Worm (Caenorhabditis elegans) whole organism, young adult: Measurements from ENCODE around the gene ZK686.6.
A peak's percentile ranks its signal among the peaks of the same experiment; 100 is the strongest.

Source experiments
- B0261.1 ChIP-seq: sonication (generic microtip); optimal IDR thresholded peaks from 2 replicates; lab custom pipeline; 2016; ENCODE audit warnings: mild to moderate bottlenecking, missing genetic modification characterization, moderate library complexity, missing compliant biosample characterization
- F10E7.11 ChIP-seq: sonication (generic microtip); optimal IDR thresholded peaks from 2 replicates; lab custom pipeline; 2017; ENCODE audit warnings: mild to moderate bottlenecking, missing genetic modification characterization, moderate library complexity, missing compliant biosample characterization
- F37B4.10 ChIP-seq: fragments of 200-800 bp; sonication (Bioruptor generic); IDR thresholded peaks from 2 replicates; pipeline ENCODE4 v1.3.6; 2022; ENCODE audit warnings: missing genetic modification characterization, missing compliant biosample characterization
- F39B2.1 ChIP-seq: fragments of 200-800 bp; sonication (Bioruptor generic); IDR thresholded peaks from 2 replicates; pipeline ENCODE4 v1.3.6; 2022; ENCODE audit warnings: missing genetic modification reagents, missing genetic modification characterization, missing compliant biosample characterization
- F57C9.4 ChIP-seq: sonication (generic microtip); optimal IDR thresholded peaks from 2 replicates; lab custom pipeline; 2017; ENCODE audit warnings: mild to moderate bottlenecking, missing genetic modification characterization, missing compliant biosample characterization
- K12H6.12 ChIP-seq: fragments of 200-800 bp; sonication (Bioruptor generic); optimal IDR thresholded peaks from 2 replicates; lab custom pipeline; 2018; ENCODE audit warnings: mild to moderate bottlenecking, missing genetic modification characterization, missing compliant biosample characterization
- T26A5.8 ChIP-seq: sonication (generic microtip); optimal IDR thresholded peaks from 2 replicates; lab custom pipeline; 2016; ENCODE audit warnings: missing genetic modification characterization, missing compliant biosample characterization
- Y56A3A.18 ChIP-seq: fragments of 200-800 bp; sonication (Bioruptor generic); IDR thresholded peaks from 2 replicates; pipeline ENCODE4 v1.3.6; 2022; ENCODE audit warnings: missing genetic modification reagents, missing genetic modification characterization, missing compliant biosample characterization
- Y95B8A.8 ChIP-seq: fragments of 200-800 bp; sonication (Bioruptor generic); IDR thresholded peaks from 2 replicates; pipeline ENCODE4 v1.3.6; 2022; ENCODE audit warnings: missing genetic modification reagents, missing genetic modification characterization, missing compliant biosample characterization
- akir-1 ChIP-seq: fragments of 200-800 bp; sonication (Bioruptor generic); optimal IDR thresholded peaks from 2 replicates; lab custom pipeline; 2018; ENCODE audit warnings: mild to moderate bottlenecking, missing genetic modification characterization, moderate library complexity, missing compliant biosample characterization
- attf-5 ChIP-seq: fragments of 200-800 bp; sonication (Bioruptor generic); optimal IDR thresholded peaks from 2 replicates; lab custom pipeline; 2018; ENCODE audit warnings: mild to moderate bottlenecking, missing genetic modification characterization, missing compliant biosample characterization
- bed-1 ChIP-seq: fragments of 200-800 bp; sonication (Bioruptor generic); IDR thresholded peaks from 2 replicates; pipeline ENCODE4 v1.3.6; 2022; ENCODE audit warnings: missing genetic modification reagents, missing genetic modification characterization, missing compliant biosample characterization
- bed-2 ChIP-seq: fragments of 200-800 bp; sonication (Bioruptor generic); IDR thresholded peaks from 2 replicates; pipeline ENCODE4 v1.3.6; 2022; ENCODE audit warnings: missing genetic modification reagents, missing genetic modification characterization, missing compliant biosample characterization
- cebp-2 ChIP-seq: fragments of 200-800 bp; sonication (Bioruptor generic); IDR thresholded peaks from 2 replicates; pipeline ENCODE4 v1.3.6; 2022; ENCODE audit warnings: missing genetic modification characterization, missing compliant biosample characterization
- ceh-79 ChIP-seq: sonication (generic microtip); optimal IDR thresholded peaks from 2 replicates; lab custom pipeline; 2017; ENCODE audit warnings: mild to moderate bottlenecking, missing genetic modification characterization, missing compliant biosample characterization
- ceh-91 ChIP-seq: fragments of 200-800 bp; sonication (Bioruptor generic); IDR thresholded peaks from 2 replicates; pipeline ENCODE4 v1.3.6; 2022; ENCODE audit warnings: missing genetic modification reagents, missing genetic modification characterization, missing compliant biosample characterization
- dox-1 ChIP-seq: fragments of 200-800 bp; sonication (Bioruptor generic); IDR thresholded peaks from 2 replicates; pipeline ENCODE4 v1.3.6; 2022; ENCODE audit warnings: missing genetic modification reagents, missing genetic modification characterization, missing compliant biosample characterization
- efl-1 ChIP-seq: fragments of 150-350 bp; optimal IDR thresholded peaks from 2 replicates; lab custom pipeline; 2014; ENCODE audit warnings: missing biosample characterization, missing genetic modification reagents, missing genetic modification characterization
- hlh-12 ChIP-seq: sonication (generic microtip); optimal IDR thresholded peaks from 2 replicates; lab custom pipeline; 2016; ENCODE audit warnings: missing genetic modification characterization, missing compliant biosample characterization
- hlh-26 ChIP-seq: fragments of 200-800 bp; sonication (Bioruptor generic); conservative IDR thresholded peaks from 2 replicates; pipeline ENCODE4 v1.3.6; 2022; ENCODE audit warnings: missing genetic modification reagents, missing genetic modification characterization, missing compliant biosample characterization
- hmg-1.2 ChIP-seq: fragments of 200-800 bp; sonication (Bioruptor generic); IDR thresholded peaks from 2 replicates; pipeline ENCODE4 v1.3.6; 2022; ENCODE audit warnings: missing genetic modification reagents, missing genetic modification characterization, missing compliant biosample characterization
- hmg-20 ChIP-seq: fragments of 200-800 bp; sonication (Bioruptor generic); IDR thresholded peaks from 2 replicates; pipeline ENCODE4 v1.3.6; 2022; ENCODE audit warnings: missing genetic modification reagents, missing genetic modification characterization, missing compliant biosample characterization
- hrde-1 ChIP-seq: sonication (generic microtip); optimal IDR thresholded peaks from 2 replicates; lab custom pipeline; 2016; ENCODE audit warnings: missing genetic modification characterization, mild to moderate bottlenecking, missing compliant biosample characterization, moderate library complexity, missing genotype, missing genetic modification reagents, borderline replicate concordance
- hsf-1 ChIP-seq: fragments of 200-800 bp; sonication (Bioruptor generic); IDR thresholded peaks from 2 replicates; pipeline ENCODE4 v1.3.6; 2022; ENCODE audit warnings: missing genetic modification reagents, missing genetic modification characterization, missing compliant biosample characterization
- let-607 ChIP-seq, 2 experiments: fragments of 200-800 bp in 1 of 2; sonication (Bioruptor generic) in 1 of 2; sonication (generic microtip) in 1 of 2; optimal IDR thresholded peaks; 2 replicates each; lab custom pipeline; 2016 to 2018; ENCODE audit warnings: mild to moderate bottlenecking in 2 of 2, missing compliant biosample characterization in 2 of 2, missing genetic modification characterization in 2 of 2, moderate library complexity in 2 of 2, missing genotype in 1 of 2
- lin-26 ChIP-seq: fragments of 200-800 bp; sonication (Bioruptor generic); IDR thresholded peaks from 2 replicates; pipeline ENCODE4 v1.3.6; 2022; ENCODE audit warnings: missing genetic modification reagents, missing genetic modification characterization, missing compliant biosample characterization
- lin-54 ChIP-seq: fragments of 200-800 bp; sonication (Bioruptor generic); optimal IDR thresholded peaks from 2 replicates; lab custom pipeline; 2018; ENCODE audit warnings: mild to moderate bottlenecking, missing genetic modification characterization, missing compliant biosample characterization
- lir-1 ChIP-seq: fragments of 200-800 bp; sonication (Bioruptor generic); conservative IDR thresholded peaks from 2 replicates; pipeline ENCODE4 v1.3.6; 2022; ENCODE audit warnings: missing genetic modification reagents, missing genetic modification characterization, missing compliant biosample characterization
- lsl-1 ChIP-seq: fragments of 200-800 bp; sonication (Bioruptor generic); optimal IDR thresholded peaks from 2 replicates; lab custom pipeline; 2018; ENCODE audit warnings: mild to moderate bottlenecking, missing genetic modification characterization, moderate library complexity, missing compliant biosample characterization
- madf-3 ChIP-seq: fragments of 200-800 bp; sonication (Bioruptor generic); IDR thresholded peaks from 2 replicates; pipeline ENCODE4 v1.3.6; 2022; ENCODE audit warnings: missing genetic modification reagents, missing genetic modification characterization, missing compliant biosample characterization
- madf-6 ChIP-seq: fragments of 200-800 bp; sonication (Bioruptor generic); IDR thresholded peaks from 2 replicates; pipeline ENCODE4 v1.3.6; 2022; ENCODE audit warnings: missing genetic modification reagents, missing genetic modification characterization, missing compliant biosample characterization
- madf-8 ChIP-seq: fragments of 200-800 bp; sonication (Bioruptor generic); conservative IDR thresholded peaks from 2 replicates; pipeline ENCODE4 v1.3.6; 2022; ENCODE audit warnings: missing genetic modification reagents, missing genetic modification characterization, missing compliant biosample characterization
- mxl-1 ChIP-seq: sonication (generic microtip); optimal IDR thresholded peaks from 2 replicates; lab custom pipeline; 2016; ENCODE audit warnings: missing genetic modification characterization, missing compliant biosample characterization
- nfyb-1 ChIP-seq: fragments of 200-800 bp; sonication (Bioruptor generic); IDR thresholded peaks from 2 replicates; pipeline ENCODE4 v1.3.6; 2022; ENCODE audit warnings: missing genetic modification reagents, missing genetic modification characterization, missing compliant biosample characterization
- nhr-120 ChIP-seq: fragments of 200-800 bp; sonication (Bioruptor generic); IDR thresholded peaks from 2 replicates; pipeline ENCODE4 v1.3.6; 2022; ENCODE audit warnings: missing genetic modification characterization, missing compliant biosample characterization
- nhr-27 ChIP-seq: fragments of 200-800 bp; sonication (Bioruptor generic); optimal IDR thresholded peaks from 2 replicates; lab custom pipeline; 2018; ENCODE audit warnings: mild to moderate bottlenecking, missing genetic modification characterization, moderate library complexity, missing compliant biosample characterization
- sdz-38 ChIP-seq: sonication (generic microtip); optimal IDR thresholded peaks from 2 replicates; lab custom pipeline; 2016; ENCODE audit warnings: missing genotype, missing genetic modification characterization, missing compliant biosample characterization
- snpc-1.1 ChIP-seq: sonication (generic microtip); optimal IDR thresholded peaks from 2 replicates; lab custom pipeline; 2017; ENCODE audit warnings: missing genetic modification characterization, mild to moderate bottlenecking, missing compliant biosample characterization, antibody characterized with exemption, moderate library complexity, missing genotype, missing genetic modification reagents; ENCODE audit not compliant: insufficient read depth
- tbp1 ChIP-seq: fragments of 200-800 bp; sonication (Bioruptor generic); optimal IDR thresholded peaks from 2 replicates; lab custom pipeline; 2018; ENCODE audit warnings: mild to moderate bottlenecking, missing genetic modification characterization, missing compliant biosample characterization
- tbx-9 ChIP-seq: sonication (generic microtip); optimal IDR thresholded peaks from 2 replicates; lab custom pipeline; 2016; ENCODE audit warnings: borderline replicate concordance, missing genetic modification characterization, inconsistent platforms, missing compliant biosample characterization
- tlf-1 ChIP-seq: fragments of 200-800 bp; sonication (Bioruptor generic); optimal IDR thresholded peaks from 2 replicates; lab custom pipeline; 2018; ENCODE audit warnings: mild to moderate bottlenecking, missing genetic modification characterization, missing compliant biosample characterization

Gene ZK686.6

ce11 chrIII:7769965-7770364 is 2.8 kb downstream of the ZK686.6 start, which contains the start of gene snu-23 (continued):
- TF ChIP-seq F39B2.1 (GFP tag; lab: Robert Waterston, UW) (no peak), madf-3 (GFP tag; lab: Robert Waterston, UW) (0 out of 2 replicates have a peak, but pooled peaks have one; percentile 48), bed-1 (GFP tag; lab: Robert Waterston, UW) (no peak), F37B4.10 (GFP tag; lab: Robert Waterston, UW) (no peak), let-607 (tag; optimal IDR thresholded peaks at IDR 0.05; lab: Kevin White, UChicago) (peak; percentile 44 to 78), akir-1 (GFP tag; lab: Kevin White, UChicago) (no peak), tlf-1 (no peak), lsl-1 (peak; percentile 38), hsf-1 (GFP tag; lab: Robert Waterston, UW) (no peak), cebp-2 (no peak), hrde-1 (tag; lab: Kevin White, UChicago) (no peak), hmg-1.2 (peak; percentile 44; the same call in 1 of the 2 replicates), hlh-12 (tag; lab: Kevin White, UChicago) (no peak), B0261.1 (tag; lab: Kevin White, UChicago) (peak; percentile 42), madf-6 (GFP tag; lab: Robert Waterston, UW) (no peak), dox-1 (GFP tag; lab: Robert Waterston, UW) (peak; percentile 47; the same call in 1 of the 2 replicates), tbp1 (GFP tag; lab: Kevin White, UChicago) (peak; percentile 47)

DNA sequence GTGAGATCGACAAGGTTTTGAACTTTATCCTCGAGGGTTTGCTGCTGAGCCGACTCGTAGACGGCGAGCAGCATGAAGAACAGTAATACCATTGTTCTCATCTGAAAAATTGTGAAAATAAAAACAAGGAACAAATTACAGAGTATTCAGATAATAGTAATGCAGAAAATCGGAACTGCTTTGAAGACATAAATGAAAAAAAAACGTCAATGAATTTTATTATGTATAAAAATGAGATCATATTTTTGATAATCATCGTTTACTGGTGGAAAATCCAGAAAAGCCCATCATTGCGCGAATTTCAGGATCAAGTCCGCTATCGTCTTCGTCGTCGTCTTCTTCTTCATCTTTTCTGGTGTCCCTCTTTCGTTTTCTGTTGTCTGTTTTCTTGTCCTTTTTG is 3.8 kb downstream of the ZK686.6 start, which contains the start of gene ZK686.3:
Gene ZK686.3, minus strand, starts transcription at position 101 of the 400 bp plus-strand sequence.
- TF ChIP-seq K12H6.12 (tag; lab: Kevin White, UChicago) = no peak
- TF ChIP-seq ceh-91 (GFP tag; lab: Robert Waterston, UW) = no peak
- TF ChIP-seq T26A5.8 = no peak
- TF ChIP-seq hlh-26 (GFP tag; lab: Robert Waterston, UW) = no peak
- TF ChIP-seq mxl-1 = no peak
- TF ChIP-seq madf-8 (GFP tag; lab: Robert Waterston, UW) = no peak
- no peak for TF ChIP-seq Y56A3A.18 (GFP tag; lab: Robert Waterston, UW)
- TF ChIP-seq sdz-38 = no peak
- TF ChIP-seq nhr-27 (tag; lab: Kevin White, UChicago) = no peak
- no peak for TF ChIP-seq lin-26
- no peak for TF ChIP-seq tbx-9 (tag; lab: Kevin White, UChicago)
- TF ChIP-seq bed-2 (GFP tag; lab: Robert Waterston, UW) = no peak

- TF ChIP-seq nhr-120 = no peak
- TF ChIP-seq lir-1 = no peak
- TF ChIP-seq snpc-1.1 (tag; lab: Kevin White, UChicago) = no peak
- TF ChIP-seq lsl-1 = no peak
- TF ChIP-seq lin-54 (GFP tag; lab: Kevin White, UChicago) = no peak
- no peak for TF ChIP-seq tbp1 (GFP tag; lab: Kevin White, UChicago)
- no peak for TF ChIP-seq attf-5
- no peak for TF ChIP-seq hmg-20
- no peak for TF ChIP-seq ceh-79 (tag; lab: Kevin White, UChicago)
- no peak for TF ChIP-seq Y95B8A.8 (GFP tag; lab: Robert Waterston, UW)
- no peak for TF ChIP-seq K12H6.12 (tag; lab: Kevin White, UChicago)
- no peak for TF ChIP-seq efl-1 (GFP tag; lab: Kevin White, UChicago)
- TF ChIP-seq F57C9.4 (tag; lab: Kevin White, UChicago) = no peak
- TF ChIP-seq nfyb-1 (GFP tag; lab: Robert Waterston, UW) = no peak
- TF ChIP-seq F10E7.11 = no peak
Measured at ce11 chrIII:7767415-7767814, 5.4 kb downstream of the ZK686.6 start, which contains the start of gene ZK686.5. Gene ZK686.5 (minus strand): TSS chrIII:7767515.
